Worm (Caenorhabditis elegans): ENCODE data around the gene C54D10.9.

Gene C54D10.9

ce11 chrV:12486934-12487333 is 40.0 kb downstream of the C54D10.9 start, which contains the start of gene inx-11:
TSS of gene inx-11 (plus strand) at chrV:12487234.
- TF ChIP-seq zip-5 (tag; optimal IDR thresholded peaks at IDR 0.05) (no peak), sox-4 (tag; optimal IDR thresholded peaks at IDR 0.05) (no peak), hlh-13 (GFP tag; optimal IDR thresholded peaks at IDR 0.05) (no peak), fkh-10 (GFP tag; optimal IDR thresholded peaks at IDR 0.05) (no peak), pha-4 (tag; optimal IDR thresholded peaks at IDR 0.05) (no peak), elt-2 (tag; optimal IDR thresholded peaks at IDR 0.05) (no peak), ztf-16 (tag; optimal IDR thresholded peaks at IDR 0.05) (no peak), ceh-30 (tag; optimal IDR thresholded peaks at IDR 0.05) (no peak), hlh-6 (tag; optimal IDR thresholded peaks at IDR 0.05) (no peak), C08G9.2 (tag; optimal IDR thresholded peaks at IDR 0.05) (no peak), dve-1 (tag; optimal IDR thresholded peaks at IDR 0.05) (no peak), hlh-30 (tag; optimal IDR thresholded peaks at IDR 0.05; ENCODE audit: insufficient read depth) (no peak)

ce11 chrV:12488002-12488401 is 41.0 kb downstream of the C54D10.9 start:
- TF ChIP-seq pqm-1 (tag; optimal IDR thresholded peaks at IDR 0.05): no peak
- no peak for TF ChIP-seq ceh-48 (tag; optimal IDR thresholded peaks at IDR 0.05)
- TF ChIP-seq npax-4 (tag; optimal IDR thresholded peaks at IDR 0.05): no peak
- no peak for TF ChIP-seq odd-2 (tag; optimal IDR thresholded peaks at IDR 0.05)
- no peak for TF ChIP-seq sox-4 (tag; optimal IDR thresholded peaks at IDR 0.05)
- TF ChIP-seq tbx-7 (tag; optimal IDR thresholded peaks at IDR 0.05): no peak
- TF ChIP-seq che-1 (tag; optimal IDR thresholded peaks at IDR 0.05): no peak
- no peak for TF ChIP-seq sdc-2 (tag; optimal IDR thresholded peaks at IDR 0.05)

- TF ChIP-seq ceh-14 (tag; optimal IDR thresholded peaks at IDR 0.05): no peak
- no peak for TF ChIP-seq fkh-10 (GFP tag; optimal IDR thresholded peaks at IDR 0.05)
- no peak for TF ChIP-seq hlh-30 (tag; optimal IDR thresholded peaks at IDR 0.05; ENCODE audit: insufficient read depth)
- no peak for TF ChIP-seq lin-11 (tag; optimal IDR thresholded peaks at IDR 0.05)
- TF ChIP-seq ceh-34 (tag; optimal IDR thresholded peaks at IDR 0.05): no peak
- TF ChIP-seq pqm-1 (tag; optimal IDR thresholded peaks at IDR 0.05): no peak
- TF ChIP-seq tbx-7 (tag; optimal IDR thresholded peaks at IDR 0.05): no peak
- no peak for TF ChIP-seq ceh-30 (tag; optimal IDR thresholded peaks at IDR 0.05)
- no peak for TF ChIP-seq ceh-31 (tag; optimal IDR thresholded peaks at IDR 0.05)
- no peak for TF ChIP-seq ceh-24 (tag; optimal IDR thresholded peaks at IDR 0.05)
- TF ChIP-seq unc-42 (tag; optimal IDR thresholded peaks at IDR 0.05): no peak
- no peak for TF ChIP-seq rnt-1 (tag; optimal IDR thresholded peaks at IDR 0.05)
- TF ChIP-seq ceh-19 (GFP tag; optimal IDR thresholded peaks at IDR 0.05): no peak
These were observed 44.2 kb downstream of the C54D10.9 start for ce11 chrV:12491070-12491643.

- TF ChIP-seq sdc-2 (tag; optimal IDR thresholded peaks at IDR 0.05) (no peak), ceh-18 (tag; optimal IDR thresholded peaks at IDR 0.05) (no peak), K02D7.2 (tag; optimal IDR thresholded peaks at IDR 0.05) (no peak), pag-3 (tag; optimal IDR thresholded peaks at IDR 0.05; ENCODE audit: borderline replicate concordance) (no peak), odd-2 (tag; optimal IDR thresholded peaks at IDR 0.05) (no peak), ahr-1 (tag; optimal IDR thresholded peaks at IDR 0.05) (no peak), sox-2 (GFP tag; IDR thresholded peaks at IDR 0.05) (no peak), fkh-6 (tag; optimal IDR thresholded peaks at IDR 0.05) (no peak), pax-1 (tag; optimal IDR thresholded peaks at IDR 0.05) (no peak), hlh-13 (GFP tag; optimal IDR thresholded peaks at IDR 0.05) (no peak), fkh-10 (GFP tag; optimal IDR thresholded peaks at IDR 0.05) (no peak), ceh-6 (GFP tag; optimal IDR thresholded peaks at IDR 0.05) (no peak), ceh-30 (tag; optimal IDR thresholded peaks at IDR 0.05) (no peak), dmd-4 (tag; optimal IDR thresholded peaks at IDR 0.05; ENCODE audit: borderline replicate concordance) (no peak), nhr-11 (tag; optimal IDR thresholded peaks at IDR 0.05) (no peak), ceh-45 (GFP tag; IDR thresholded peaks at IDR 0.05) (no peak), unc-55 (GFP tag; optimal IDR thresholded peaks at IDR 0.05) (no peak), Y22D7AL.16 (tag; optimal IDR thresholded peaks at IDR 0.05) (no peak), npax-4 (tag; optimal IDR thresholded peaks at IDR 0.05) (no peak)
These were observed 47.6 kb downstream of the C54D10.9 start, which contains the start of gene mrps-11 for ce11 chrV:12494522-12494921. TSS of gene mrps-11 (minus strand) at chrV:12494622.

Measured in whole organism, late embryonic.